Worm (Caenorhabditis elegans): ENCODE results near the gene rfc-2.

- TF ChIP-seq T22C8.4 (GFP tag; IDR thresholded peaks at IDR 0.05), result no peak
- no peak for TF ChIP-seq ref-1 (GFP tag; conservative IDR thresholded peaks at IDR 0.05)
- no peak for TF ChIP-seq cog-1 (tag; optimal IDR thresholded peaks at IDR 0.05)
- no peak for TF ChIP-seq tab-1 (GFP tag; IDR thresholded peaks at IDR 0.05)
- no peak for TF ChIP-seq med-1 (GFP tag; optimal IDR thresholded peaks at IDR 0.05; ENCODE audit: insufficient read depth)
- TF ChIP-seq flt-1 (GFP tag; IDR thresholded peaks at IDR 0.05), result no peak
- TF ChIP-seq ztf-29 (GFP tag; IDR thresholded peaks at IDR 0.05), result no peak
- TF ChIP-seq ztf-23 (GFP tag; IDR thresholded peaks at IDR 0.05), result no peak
These were observed 18.7 kb downstream of the rfc-2 start for ce11 chrIV:1365771-1366170.

All from whole organism, midembryonic.